Fruit fly (Drosophila melanogaster) whole organism, prepupa: ENCODE results near the gene CG11523.

Experiments
- Blimp-1 ChIP-seq: fragments of 200-800 bp; sonication (Bioruptor generic); optimal IDR thresholded peaks from 3 replicates; lab custom pipeline; 2017; ENCODE audit warnings: missing biosample characterization, missing genetic modification characterization, mild to moderate bottlenecking, moderate library complexity, missing genetic modification reagents
- CG10669 ChIP-seq: fragments of 200-800 bp; sonication (Bioruptor generic); optimal IDR thresholded peaks from 3 replicates; lab custom pipeline; 2018; ENCODE audit warnings: missing biosample characterization, mild to moderate bottlenecking, missing genetic modification characterization, moderate library complexity
- CG11294 ChIP-seq: fragments of 200-800 bp; sonication (Bioruptor generic); IDR thresholded peaks from 2 replicates; pipeline ENCODE4 v1.3.6; 2022; ENCODE audit warnings: missing biosample characterization, missing genetic modification characterization
- CG11762 ChIP-seq: fragments of 200-800 bp; sonication (Bioruptor generic); optimal IDR thresholded peaks from 3 replicates; lab custom pipeline; 2016; ENCODE audit warnings: missing biosample characterization, missing genetic modification characterization; ENCODE audit not compliant: insufficient read depth
- CG11902 ChIP-seq: fragments of 200-800 bp; sonication (Bioruptor generic); optimal IDR thresholded peaks from 3 replicates; lab custom pipeline; 2016; ENCODE audit warnings: missing biosample characterization, missing genetic modification characterization
- CG15336 ChIP-seq: fragments of 200-800 bp; sonication (Bioruptor generic); IDR thresholded peaks from 2 replicates; pipeline ENCODE4 v1.3.6; 2022; ENCODE audit warnings: missing biosample characterization, missing genetic modification characterization
- CG1621 ChIP-seq: fragments of 200-800 bp; sonication (Bioruptor generic); optimal IDR thresholded peaks from 3 replicates; lab custom pipeline; 2018; ENCODE audit warnings: missing biosample characterization, mild to moderate bottlenecking, missing genetic modification characterization
- CG3032 ChIP-seq: fragments of 200-800 bp; optimal IDR thresholded peaks from 2 replicates; lab custom pipeline; 2019; ENCODE audit warnings: missing biosample characterization, mild to moderate bottlenecking, missing genetic modification characterization, moderate library complexity
- CG31627 ChIP-seq: fragments of 200-800 bp; sonication (Bioruptor generic); optimal IDR thresholded peaks from 3 replicates; lab custom pipeline; 2016; ENCODE audit warnings: missing biosample characterization, missing genetic modification characterization
- CG32006 ChIP-seq: fragments of 200-800 bp; sonication (Bioruptor generic); optimal IDR thresholded peaks from 3 replicates; lab custom pipeline; 2017; ENCODE audit warnings: missing biosample characterization, mild to moderate bottlenecking, missing genetic modification characterization
- CG34406 ChIP-seq: fragments of 200-800 bp; sonication (Bioruptor generic); optimal IDR thresholded peaks from 3 replicates; lab custom pipeline; 2016; ENCODE audit warnings: missing biosample characterization, missing genetic modification characterization
- CG3919 ChIP-seq: fragments of 200-800 bp; sonication (Bioruptor generic); optimal IDR thresholded peaks from 3 replicates; lab custom pipeline; 2016; ENCODE audit warnings: missing biosample characterization, missing genetic modification characterization
- CG4318 ChIP-seq: fragments of 200-800 bp; sonication (Bioruptor generic); optimal IDR thresholded peaks from 3 replicates; lab custom pipeline; 2017; ENCODE audit warnings: missing biosample characterization, mild to moderate bottlenecking, missing genetic modification characterization
- CG6163 ChIP-seq: fragments of 200-800 bp; sonication (Bioruptor generic); IDR thresholded peaks from 3 replicates; pipeline ENCODE4 v1.3.6; 2022; ENCODE audit warnings: missing biosample characterization, missing genetic modification characterization
- CG6276 ChIP-seq: fragments of 200-800 bp; sonication (Bioruptor generic); optimal IDR thresholded peaks from 2 replicates; lab custom pipeline; 2017; ENCODE audit warnings: missing biosample characterization, mild to moderate bottlenecking, missing genetic modification characterization
- CG6792 ChIP-seq: fragments of 200-800 bp; sonication (Bioruptor generic); optimal IDR thresholded peaks from 3 replicates; lab custom pipeline; 2016; ENCODE audit warnings: missing biosample characterization, missing genetic modification characterization
- CG6808 ChIP-seq: fragments of 200-800 bp; sonication (Bioruptor generic); optimal IDR thresholded peaks from 3 replicates; lab custom pipeline; 2017; ENCODE audit warnings: missing biosample characterization, missing genetic modification characterization, mild to moderate bottlenecking, moderate library complexity, missing genetic modification reagents
- CG7368 ChIP-seq: fragments of 200-800 bp; sonication (Bioruptor generic); optimal IDR thresholded peaks from 3 replicates; lab custom pipeline; 2016; ENCODE audit warnings: missing biosample characterization, missing genetic modification characterization
- CG8119 ChIP-seq: fragments of 200-800 bp; sonication (Bioruptor generic); IDR thresholded peaks from 3 replicates; pipeline ENCODE4 v1.3.6; 2022; ENCODE audit warnings: missing biosample characterization, missing genetic modification characterization
- CG8319 ChIP-seq: fragments of 200-800 bp; sonication (Bioruptor generic); optimal IDR thresholded peaks from 3 replicates; lab custom pipeline; 2016; ENCODE audit warnings: missing biosample characterization, missing genetic modification characterization
- CG8632 ChIP-seq: fragments of 200-800 bp; sonication (Bioruptor generic); optimal IDR thresholded peaks from 3 replicates; lab custom pipeline; 2016; ENCODE audit warnings: missing biosample characterization, missing genetic modification characterization
- Eip75B ChIP-seq: fragments of 200-800 bp; sonication (Bioruptor generic); optimal IDR thresholded peaks from 3 replicates; lab custom pipeline; 2016; ENCODE audit warnings: missing biosample characterization, missing genetic modification characterization
- Eip78C ChIP-seq: fragments of 200-800 bp; sonication (Bioruptor generic); peaks from one replicate; lab custom pipeline; 2016; ENCODE audit warnings: missing biosample characterization, missing genetic modification characterization
- Eip93F ChIP-seq: fragments of 200-800 bp; sonication (Bioruptor generic); optimal IDR thresholded peaks from 2 replicates; lab custom pipeline; 2016; ENCODE audit warnings: missing biosample characterization, mild to moderate bottlenecking, missing genetic modification characterization
- Ets21C ChIP-seq: fragments of 200-800 bp; sonication (Bioruptor generic); optimal IDR thresholded peaks from 3 replicates; lab custom pipeline; 2016; ENCODE audit warnings: missing biosample characterization, missing genetic modification characterization
- Ets96B ChIP-seq: fragments of 200-800 bp; optimal IDR thresholded peaks from 2 replicates; lab custom pipeline; 2019; ENCODE audit warnings: missing biosample characterization, mild to moderate bottlenecking, missing genetic modification characterization, moderate library complexity
- Hr38 ChIP-seq: sonication (Bioruptor generic); optimal IDR thresholded peaks from 2 replicates; lab custom pipeline; 2016; ENCODE audit warnings: missing biosample characterization, missing genetic modification characterization
- Hr39 ChIP-seq: fragments of 200-800 bp; sonication (Bioruptor generic); optimal IDR thresholded peaks from 2 replicates; lab custom pipeline; 2016; ENCODE audit warnings: missing biosample characterization, missing genetic modification characterization
- Lpt ChIP-seq: fragments of 200-800 bp; sonication (Bioruptor generic); optimal IDR thresholded peaks from 3 replicates; lab custom pipeline; 2016; ENCODE audit warnings: missing biosample characterization, missing genetic modification characterization
- Met ChIP-seq: fragments of 200-800 bp; sonication (Bioruptor generic); optimal IDR thresholded peaks from 3 replicates; lab custom pipeline; 2016; ENCODE audit warnings: missing biosample characterization, missing genetic modification characterization
- OdsH ChIP-seq: fragments of 200-800 bp; sonication (Bioruptor generic); optimal IDR thresholded peaks from 3 replicates; lab custom pipeline; 2016; ENCODE audit warnings: missing biosample characterization, missing genetic modification characterization
- Smox ChIP-seq: fragments of 200-800 bp; sonication (Bioruptor generic); optimal IDR thresholded peaks from 3 replicates; lab custom pipeline; 2016; ENCODE audit warnings: missing biosample characterization, missing genetic modification characterization
- Sox102F ChIP-seq: fragments of 200-800 bp; sonication (Bioruptor generic); optimal IDR thresholded peaks from 2 replicates; lab custom pipeline; 2016; ENCODE audit warnings: missing biosample characterization, mild to moderate bottlenecking, missing genetic modification characterization
- Sox14 ChIP-seq: fragments of 200-800 bp; sonication (Bioruptor generic); optimal IDR thresholded peaks from 3 replicates; lab custom pipeline; 2016; ENCODE audit warnings: missing biosample characterization, missing genetic modification characterization
- Sox15 ChIP-seq: fragments of 200-800 bp; sonication (Bioruptor generic); optimal IDR thresholded peaks from 3 replicates; lab custom pipeline; 2016; ENCODE audit warnings: missing biosample characterization, missing genetic modification characterization
- acj6 ChIP-seq: fragments of 200-800 bp; sonication (Bioruptor generic); optimal IDR thresholded peaks from 3 replicates; lab custom pipeline; 2016; ENCODE audit warnings: missing biosample characterization, missing genetic modification characterization
- cyc ChIP-seq: fragments of 200-800 bp; sonication (Bioruptor generic); optimal IDR thresholded peaks from 3 replicates; lab custom pipeline; 2016; ENCODE audit warnings: missing biosample characterization, missing genetic modification characterization
- dac ChIP-seq: fragments of 200-800 bp; sonication (Bioruptor generic); optimal IDR thresholded peaks from 2 replicates; lab custom pipeline; 2017; ENCODE audit warnings: missing biosample characterization, mild to moderate bottlenecking, missing genetic modification characterization
- dsx ChIP-seq: fragments of 200-800 bp; optimal IDR thresholded peaks from 3 replicates; lab custom pipeline; 2019; ENCODE audit warnings: missing biosample characterization, mild to moderate bottlenecking, missing genetic modification characterization, moderate library complexity; ENCODE audit not compliant: poor library complexity, severe bottlenecking
- eg ChIP-seq: fragments of 200-800 bp; sonication (Bioruptor generic); IDR thresholded peaks from 3 replicates; pipeline ENCODE4 v1.3.6; 2022; ENCODE audit warnings: missing biosample characterization, missing genetic modification characterization
- fd59A ChIP-seq: fragments of 200-800 bp; sonication (Bioruptor generic); optimal IDR thresholded peaks from 2 replicates; lab custom pipeline; 2017; ENCODE audit warnings: missing biosample characterization, mild to moderate bottlenecking, missing genetic modification characterization, missing genetic modification reagents
- net ChIP-seq: fragments of 200-800 bp; sonication (Bioruptor generic); optimal IDR thresholded peaks from 3 replicates; lab custom pipeline; 2016; ENCODE audit warnings: missing biosample characterization, missing genetic modification characterization
- pdm3 ChIP-seq: fragments of 200-800 bp; sonication (Bioruptor generic); optimal IDR thresholded peaks from 3 replicates; lab custom pipeline; 2016; ENCODE audit warnings: missing biosample characterization, missing genetic modification characterization
- salr ChIP-seq, 2 experiments: fragments of 200-800 bp; sonication (Bioruptor generic); optimal IDR thresholded peaks; 3 replicates each; lab custom pipeline; 2016 to 2018; ENCODE audit warnings: missing biosample characterization in 2 of 2, missing genetic modification characterization in 2 of 2, mild to moderate bottlenecking in 1 of 2
- ss ChIP-seq, 2 experiments: fragments of 200-800 bp; sonication (Bioruptor generic); optimal IDR thresholded peaks; 2 replicates in 1 of 2; 3 replicates in 1 of 2; lab custom pipeline; 2017 to 2018; ENCODE audit warnings: mild to moderate bottlenecking in 2 of 2, missing biosample characterization in 2 of 2, missing genetic modification characterization in 2 of 2, moderate library complexity in 1 of 2
- svp ChIP-seq: fragments of 200-800 bp; sonication (Bioruptor generic); peaks from one replicate; lab custom pipeline; 2016; ENCODE audit warnings: missing biosample characterization, missing genetic modification characterization
- vri ChIP-seq: fragments of 200-800 bp; sonication (Bioruptor generic); optimal IDR thresholded peaks from 3 replicates; lab custom pipeline; 2016; ENCODE audit warnings: missing biosample characterization, mild to moderate bottlenecking, missing genetic modification characterization

The CG11523 gene

DNA sequence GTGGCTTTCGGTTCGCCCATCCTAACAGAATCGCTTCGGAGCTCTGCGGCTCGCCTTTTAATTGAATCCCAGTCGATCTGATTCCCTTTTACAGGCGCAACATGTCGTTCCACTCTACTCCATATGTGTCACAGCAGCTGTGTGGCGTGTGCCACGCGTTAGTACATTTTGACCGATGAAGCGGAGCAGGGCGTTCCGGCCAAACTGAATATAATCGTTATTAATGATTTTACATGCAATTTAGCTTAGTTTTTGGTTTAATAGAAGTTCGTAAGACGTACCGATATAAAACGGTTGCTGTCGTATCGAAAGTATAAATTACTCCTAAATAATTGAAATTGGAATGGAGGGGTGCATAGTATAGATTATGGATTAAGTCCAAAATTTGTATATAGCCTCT lies at the start of gene CG11523:
CG11523 (minus strand) TSS at position 145 of the 400 bp plus-strand sequence.
- TF ChIP-seq Lpt (GFP tag; lab: Kevin White, UChicago) = no peak
- TF ChIP-seq net = no peak
- TF ChIP-seq CG3032 (tag; lab: Kevin White, UChicago) = peak; percentile 39
- TF ChIP-seq CG3919 = peak; percentile 23
- TF ChIP-seq cyc (GFP tag; lab: Kevin White, UChicago) = peak; percentile 4
- peak; percentile 95 for TF ChIP-seq CG10669 (GFP tag; lab: Kevin White, UChicago)
- TF ChIP-seq Hr39 (GFP tag; lab: Kevin White, UChicago) = peak; percentile 46
- no peak for TF ChIP-seq CG11762
- TF ChIP-seq Eip78C (GFP tag; lab: Kevin White, UChicago) = peak; percentile 69
- peak; percentile 14 for TF ChIP-seq Sox14
- peak; percentile 5; the same call in 1 of the 3 replicates for TF ChIP-seq eg (GFP tag; lab: Robert Waterston, UW)
- peak; percentile 21 for TF ChIP-seq CG31627 (GFP tag; lab: Kevin White, UChicago)
- TF ChIP-seq CG34406 (GFP tag; lab: Kevin White, UChicago) = no peak
- TF ChIP-seq pdm3 (GFP tag; lab: Kevin White, UChicago) = peak; percentile 23
- no peak for TF ChIP-seq CG8319 (GFP tag; lab: Kevin White, UChicago)
- TF ChIP-seq CG1621 (tag; lab: Kevin White, UChicago) = peak; percentile 95
- TF ChIP-seq Ets21C (GFP tag; lab: Kevin White, UChicago) = peak; percentile 11
- TF ChIP-seq, all 60 proteins: peak for 12

DNA sequence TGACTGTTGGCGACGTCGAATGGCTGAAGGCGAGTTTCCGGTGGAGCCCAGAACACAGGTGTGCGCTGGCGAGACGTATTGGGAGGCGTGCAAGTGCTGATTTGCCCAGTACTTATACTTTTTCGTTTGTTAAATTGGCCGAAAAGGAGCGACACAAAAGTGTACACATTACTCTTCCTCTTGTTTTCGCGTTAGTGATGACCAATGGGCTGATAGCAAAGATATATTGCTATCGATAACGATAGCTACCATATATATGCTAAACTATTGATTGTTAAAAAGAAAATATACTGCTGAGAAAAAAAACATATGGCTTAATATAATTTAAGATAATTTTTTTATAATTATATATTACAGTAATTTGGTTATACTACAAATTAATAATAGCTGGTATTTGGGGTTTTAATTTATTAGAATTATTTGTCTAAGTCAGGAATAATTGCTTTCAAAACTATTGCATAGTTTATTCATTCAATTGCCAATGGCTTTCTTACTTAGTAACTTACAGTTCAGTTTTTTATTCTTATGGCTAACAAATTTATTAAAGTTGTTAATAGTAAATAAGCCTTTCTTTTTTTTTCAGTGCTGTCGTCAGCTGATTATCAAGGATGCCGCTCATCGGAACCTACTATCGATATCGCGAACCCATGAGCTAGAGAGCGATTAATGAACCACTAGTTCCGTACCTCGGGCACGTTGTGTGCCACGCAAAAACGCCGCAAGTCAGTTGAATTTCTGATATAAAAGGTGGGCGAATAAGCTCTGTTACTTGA lies 21.7 kb upstream of the CG11523 start, which contains the start of the genes Hem and IleRS:
Hem (minus strand) TSS at position 202 of the 773 bp plus-strand sequence.
IleRS (plus strand) TSS at position 672 of the 773 bp plus-strand sequence.
- peak; percentile 91 for TF ChIP-seq svp (GFP tag; lab: Kevin White, UChicago)
- peak; percentile 91 for TF ChIP-seq CG6163 (GFP tag; lab: Robert Waterston, UW)
- TF ChIP-seq eg (GFP tag; lab: Robert Waterston, UW) = peak; percentile 95
- TF ChIP-seq CG31627 (GFP tag; lab: Kevin White, UChicago) = peak; percentile 88
- peak; percentile 92 for TF ChIP-seq CG8632
- no peak for TF ChIP-seq Eip93F (GFP tag; lab: Kevin White, UChicago)
- peak; percentile 88 for TF ChIP-seq CG11762
- peak in 1 of 2 experiments; percentile 59 for TF ChIP-seq salr (GFP tag; optimal IDR thresholded peaks at IDR 0.05; lab: Kevin White, UChicago)
- TF ChIP-seq Hr38 (GFP tag; lab: Kevin White, UChicago) = no peak
- TF ChIP-seq fd59A = peak; percentile 71
- TF ChIP-seq OdsH = peak; percentile 93
- TF ChIP-seq acj6 (GFP tag; lab: Kevin White, UChicago) = peak; percentile 93
- TF ChIP-seq CG11902 (GFP tag; lab: Kevin White, UChicago) = peak; percentile 86
- peak; percentile 90 for TF ChIP-seq Hr39 (GFP tag; lab: Kevin White, UChicago)
- no peak for TF ChIP-seq Met (GFP tag; lab: Kevin White, UChicago)
- peak; percentile 97 for TF ChIP-seq Eip78C (GFP tag; lab: Kevin White, UChicago)
- no peak for TF ChIP-seq Smox (GFP tag; lab: Kevin White, UChicago)
- peak; percentile 89 for TF ChIP-seq Sox15 (GFP tag; lab: Kevin White, UChicago)
- TF ChIP-seq dac (GFP tag; lab: Kevin White, UChicago) = no peak
- TF ChIP-seq CG32006 = no peak
- TF ChIP-seq CG1621 (tag; lab: Kevin White, UChicago) = no peak
- no peak for TF ChIP-seq CG6808 (GFP tag; lab: Kevin White, UChicago)
- TF ChIP-seq CG7368 (GFP tag; lab: Kevin White, UChicago) = peak; percentile 88
- TF ChIP-seq vri (GFP tag; lab: Kevin White, UChicago) = no peak
- no peak for TF ChIP-seq ss (GFP tag; optimal IDR thresholded peaks at IDR 0.05; lab: Kevin White, UChicago)
- TF ChIP-seq pdm3 (GFP tag; lab: Kevin White, UChicago) = peak; percentile 92
- TF ChIP-seq Ets96B (tag; lab: Kevin White, UChicago) = peak; percentile 88
- peak; percentile 84 for TF ChIP-seq CG15336 (GFP tag; lab: Robert Waterston, UW)
- peak; percentile 85 for TF ChIP-seq CG4318 (GFP tag; lab: Kevin White, UChicago)
- no peak for TF ChIP-seq CG6276 (GFP tag; lab: Kevin White, UChicago)
- TF ChIP-seq CG11294 (GFP tag; lab: Robert Waterston, UW) = peak; percentile 83
- TF ChIP-seq CG6792 = peak; percentile 83
- TF ChIP-seq dsx (GFP tag; lab: Kevin White, UChicago) = peak; percentile 82
- peak; percentile 69 for TF ChIP-seq Sox102F (GFP tag; lab: Kevin White, UChicago)
- TF ChIP-seq Sox14 = peak; percentile 86
- TF ChIP-seq CG3032 (tag; lab: Kevin White, UChicago) = peak; percentile 89
- TF ChIP-seq CG3919 = peak; percentile 90
- no peak for TF ChIP-seq Eip75B (GFP tag; lab: Kevin White, UChicago)
- peak; percentile 89; the same call in 2 of the 3 replicates for TF ChIP-seq CG8119
- peak; percentile 70 for TF ChIP-seq Blimp-1 (GFP tag; lab: Kevin White, UChicago)
